Fruit fly (Drosophila melanogaster): ENCODE measurements around the gene CG42759.

DNA sequence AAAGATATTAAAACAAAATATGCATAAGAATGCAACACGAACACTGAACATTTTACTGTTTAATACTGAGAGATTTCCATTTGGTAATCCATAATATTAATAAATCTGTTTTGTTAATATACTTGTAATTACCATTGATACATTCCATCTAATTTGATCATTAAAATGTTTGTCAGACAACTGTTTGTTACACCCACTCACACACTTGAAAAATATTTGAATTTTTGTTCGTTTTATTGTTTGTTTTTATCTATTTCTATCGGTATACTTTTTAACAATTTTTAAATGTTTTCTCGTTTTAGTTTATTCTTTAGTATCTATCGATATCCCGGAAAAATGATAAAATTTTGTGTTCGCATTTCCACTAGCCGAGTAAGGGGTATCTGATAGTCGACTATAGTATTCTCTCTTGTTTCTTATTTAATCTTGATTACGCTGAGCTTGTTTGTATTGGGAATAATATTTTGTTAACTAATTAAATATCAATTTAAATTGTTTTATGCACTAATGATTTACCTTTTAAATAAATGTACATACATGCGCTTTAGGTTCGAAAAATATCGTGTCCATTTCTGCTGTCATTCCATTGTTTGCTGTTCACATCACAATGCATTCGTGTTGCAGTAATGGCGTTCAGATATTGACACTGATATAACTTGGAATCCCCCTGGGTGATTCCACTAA is 9.1 kb downstream of the CG42759 start, which contains the start of gene CG34303:
- TF ChIP-seq pan (optimal IDR thresholded peaks at IDR 0.05) (no peak), CG8478 (optimal IDR thresholded peaks at IDR 0.05) (no peak)

All from whole organism.